Fruit fly (Drosophila melanogaster) whole organism, wandering third instar larva: ENCODE data around the gene CG5435.

Source experiments
- CG9705 ChIP-seq: fragments of 200-800 bp; sonication (Bioruptor generic); optimal IDR thresholded peaks from 2 replicates; lab custom pipeline; 2018; ENCODE audit warnings: missing biosample characterization, mild to moderate bottlenecking, missing genetic modification characterization
- sage ChIP-seq: fragments of 200-800 bp; sonication (Bioruptor generic); optimal IDR thresholded peaks from 2 replicates; lab custom pipeline; 2016; ENCODE audit warnings: missing biosample characterization, mild to moderate bottlenecking, missing genetic modification characterization

DNA sequence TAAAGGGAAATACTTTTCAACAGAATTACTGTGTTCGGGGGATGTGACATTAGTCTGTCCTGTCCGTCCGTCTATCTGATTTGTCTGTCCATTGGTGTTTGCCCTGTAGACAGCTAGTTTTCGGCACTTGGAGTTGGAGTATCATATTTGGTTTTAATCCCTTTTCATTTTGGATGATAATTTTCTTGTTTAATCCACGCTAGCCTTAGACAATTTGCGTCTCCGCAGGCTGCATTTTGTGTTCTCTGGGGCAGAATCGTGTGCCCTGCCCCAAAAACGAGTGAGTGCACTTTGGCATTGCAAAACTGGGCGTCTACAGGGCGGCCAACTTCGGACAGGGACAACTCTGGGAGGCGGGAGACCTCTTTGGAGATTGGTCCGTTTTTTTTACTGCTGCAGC is 25.1 kb upstream of the CG5435 start:
- TF ChIP-seq CG9705 (no peak), sage (GFP tag; lab: Kevin White, UChicago) (no peak)
